Fruit fly (Drosophila melanogaster) whole organism, embryonic: Measurements from ENCODE around the gene CG9338.

Source experiments
- Atf3 ChIP-seq: fragments of 200-800 bp; sonication (Bioruptor generic); optimal IDR thresholded peaks from 3 replicates; lab custom pipeline; 2016; ENCODE audit warnings: missing biosample characterization, missing genetic modification characterization
- CG12155 ChIP-seq: fragments of 200-800 bp; sonication (Bioruptor generic); optimal IDR thresholded peaks from 3 replicates; lab custom pipeline; 2016; ENCODE audit warnings: missing biosample characterization, missing genetic modification characterization
- CG12769 ChIP-seq: fragments of 200-800 bp; sonication (Bioruptor generic); optimal IDR thresholded peaks from 2 replicates; lab custom pipeline; 2019; ENCODE audit warnings: missing biosample characterization, mild to moderate bottlenecking, missing genetic modification characterization, moderate library complexity
- CG13287 ChIP-seq: fragments of 200-800 bp; sonication (Bioruptor generic); IDR thresholded peaks from 2 replicates; pipeline ENCODE4 v1.3.6; 2022; ENCODE audit warnings: missing biosample characterization, missing genetic modification characterization; ENCODE audit not compliant: partially characterized antibody
- CG15269 ChIP-seq: fragments of 200-800 bp; sonication (Bioruptor generic); optimal IDR thresholded peaks from 2 replicates; lab custom pipeline; 2018; ENCODE audit warnings: missing biosample characterization, mild to moderate bottlenecking, missing genetic modification characterization, moderate library complexity
- CG1529 ChIP-seq: fragments of 200-800 bp; sonication (Bioruptor generic); optimal IDR thresholded peaks from 3 replicates; lab custom pipeline; 2018; ENCODE audit warnings: missing biosample characterization, missing genetic modification characterization
- CG15601 ChIP-seq: fragments of 200-800 bp; sonication (Bioruptor generic); optimal IDR thresholded peaks from 3 replicates; lab custom pipeline; 2019; ENCODE audit warnings: missing biosample characterization, mild to moderate bottlenecking, missing genetic modification characterization, moderate library complexity
- CG2120 ChIP-seq: fragments of 200-800 bp; sonication (Bioruptor generic); optimal IDR thresholded peaks from 3 replicates; lab custom pipeline; 2016; ENCODE audit warnings: missing biosample characterization, missing genetic modification characterization
- CG2199 ChIP-seq: fragments of 200-800 bp; sonication (Bioruptor generic); IDR thresholded peaks from 3 replicates; pipeline ENCODE4 v1.3.6; 2022; ENCODE audit warnings: missing biosample characterization, missing genetic modification characterization
- CG2712 ChIP-seq: fragments of 200-800 bp; optimal IDR thresholded peaks from 3 replicates; lab custom pipeline; 2019; ENCODE audit warnings: missing biosample characterization, mild to moderate bottlenecking, missing genetic modification characterization, moderate library complexity
- CG31441 ChIP-seq: fragments of 200-800 bp; sonication (Bioruptor generic); IDR thresholded peaks from 2 replicates; pipeline ENCODE4 v1.3.6; 2022; ENCODE audit warnings: missing biosample characterization, missing genetic modification characterization
- CG32772 ChIP-seq: fragments of 200-800 bp; sonication (Bioruptor generic); IDR thresholded peaks from 2 replicates; pipeline ENCODE4 v1.3.6; 2022; ENCODE audit warnings: missing biosample characterization, missing genetic modification characterization
- CG34376 ChIP-seq: fragments of 200-800 bp; sonication (Bioruptor generic); optimal IDR thresholded peaks from 2 replicates; lab custom pipeline; 2018; ENCODE audit warnings: missing biosample characterization, mild to moderate bottlenecking, missing genetic modification characterization
- CG4617 ChIP-seq: fragments of 200-800 bp; sonication (Bioruptor generic); optimal IDR thresholded peaks from 3 replicates; lab custom pipeline; 2016; ENCODE audit warnings: missing biosample characterization, missing genetic modification characterization, borderline replicate concordance
- CG6175 ChIP-seq: fragments of 200-800 bp; sonication (Bioruptor generic); IDR thresholded peaks from 3 replicates; pipeline ENCODE4 v1.3.6; 2022; ENCODE audit warnings: missing biosample characterization, missing genetic modification characterization
- CG8290 ChIP-seq, 3 experiments: fragments of 200-800 bp; sonication (Bioruptor generic); optimal IDR thresholded peaks; 2 replicates each; lab custom pipeline; 2016 to 2019; ENCODE audit warnings: missing biosample characterization in 3 of 3, missing genetic modification characterization in 3 of 3, mild to moderate bottlenecking in 2 of 3, moderate library complexity in 1 of 3
- CG9215 ChIP-seq: fragments of 200-800 bp; sonication (Bioruptor generic); IDR thresholded peaks from 2 replicates; pipeline ENCODE4 v1.3.6; 2022; ENCODE audit warnings: missing biosample characterization, missing genetic modification characterization
- D19A ChIP-seq: fragments of 200-800 bp; optimal IDR thresholded peaks from 3 replicates; lab custom pipeline; 2019; ENCODE audit warnings: missing biosample characterization, mild to moderate bottlenecking, missing genetic modification characterization, moderate library complexity
- Dp ChIP-seq: fragments of 200-800 bp; sonication (Bioruptor generic); optimal IDR thresholded peaks from 2 replicates; lab custom pipeline; 2018; ENCODE audit warnings: missing biosample characterization, mild to moderate bottlenecking, missing genetic modification characterization, moderate library complexity
- Elba2 ChIP-seq: fragments of 200-800 bp; sonication (Bioruptor generic); optimal IDR thresholded peaks from 3 replicates; lab custom pipeline; 2016; ENCODE audit warnings: missing biosample characterization, missing genetic modification characterization
- HLHmδ ChIP-seq: fragments of 200-800 bp; sonication (Bioruptor generic); optimal IDR thresholded peaks from 2 replicates; lab custom pipeline; 2018; ENCODE audit warnings: missing biosample characterization, mild to moderate bottlenecking, missing genetic modification characterization, moderate library complexity
- Hr51 ChIP-seq, 2 experiments: fragments of 200-800 bp; sonication (Bioruptor generic); optimal IDR thresholded peaks; 2 replicates in 1 of 2; 3 replicates in 1 of 2; lab custom pipeline; 2016 to 2018; ENCODE audit warnings: missing biosample characterization in 2 of 2, missing genetic modification characterization in 2 of 2, mild to moderate bottlenecking in 1 of 2, moderate library complexity in 1 of 2
- Hsf ChIP-seq: fragments of 200-800 bp; sonication (Bioruptor generic); optimal IDR thresholded peaks from 3 replicates; lab custom pipeline; 2016; ENCODE audit warnings: missing biosample characterization, missing genetic modification characterization
- Jarid2 ChIP-seq: fragments of 200-800 bp; sonication (Bioruptor generic); optimal IDR thresholded peaks from 3 replicates; lab custom pipeline; 2017; ENCODE audit warnings: mild to moderate bottlenecking, missing biosample characterization, missing genetic modification reagents, missing genetic modification characterization
- Med ChIP-seq: fragments of 200-800 bp; sonication (Bioruptor generic); peaks from one replicate; lab custom pipeline; 2016; ENCODE audit warnings: missing biosample characterization, missing genetic modification characterization, mild to moderate bottlenecking, inconsistent platforms, moderate library complexity
- NFAT ChIP-seq: fragments of 200-800 bp; sonication (Bioruptor generic); IDR thresholded peaks from 2 replicates; pipeline ENCODE4 v1.3.6; 2022; ENCODE audit warnings: missing biosample characterization, missing genetic modification characterization
- NK7.1 ChIP-seq: fragments of 200-800 bp; sonication (Bioruptor generic); optimal IDR thresholded peaks from 3 replicates; lab custom pipeline; 2016; ENCODE audit warnings: missing biosample characterization, missing genetic modification characterization
- NfI ChIP-seq: fragments of 200-800 bp; sonication (Bioruptor generic); optimal IDR thresholded peaks from 3 replicates; lab custom pipeline; 2018; ENCODE audit warnings: missing biosample characterization, mild to moderate bottlenecking, missing genetic modification characterization, moderate library complexity
- Oaz ChIP-seq: fragments of 200-800 bp; sonication (Bioruptor generic); IDR thresholded peaks from 2 replicates; pipeline ENCODE4 v1.3.6; 2022; ENCODE audit warnings: missing biosample characterization, missing genetic modification characterization
- Opbp ChIP-seq: fragments of 200-800 bp; sonication (Bioruptor generic); IDR thresholded peaks from 3 replicates; pipeline ENCODE4 v1.3.6; 2022; ENCODE audit warnings: missing biosample characterization, missing genetic modification characterization; ENCODE audit not compliant: partially characterized antibody
- Poxn ChIP-seq: fragments of 200-800 bp; sonication (Bioruptor generic); IDR thresholded peaks from 2 replicates; pipeline ENCODE4 v1.3.6; 2022; ENCODE audit warnings: missing biosample characterization, missing genetic modification characterization
- Stat92E ChIP-seq, 3 experiments: fragments of >200 bp in 2 of 3; fragments of 200-800 bp in 1 of 3; sonication (Bioruptor generic) in 1 of 3; optimal IDR thresholded peaks; 2 replicates each; lab custom pipeline; 2017 to 2019; ENCODE audit warnings: missing biosample characterization in 3 of 3, missing genetic modification characterization in 3 of 3, mild to moderate bottlenecking in 1 of 3, moderate library complexity in 1 of 3
- ato ChIP-seq: fragments of 200-800 bp; sonication (Bioruptor generic); IDR thresholded peaks from 2 replicates; pipeline ENCODE4 v1.3.6; 2022; ENCODE audit warnings: missing biosample characterization, missing genetic modification characterization; ENCODE audit not compliant: partially characterized antibody
- bcd ChIP-seq: fragments of 200-800 bp; sonication (Bioruptor generic); optimal IDR thresholded peaks from 2 replicates; lab custom pipeline; 2017; ENCODE audit warnings: missing biosample characterization, mild to moderate bottlenecking, missing genetic modification characterization
- chif ChIP-seq, 2 experiments: fragments of 200-800 bp; sonication (Bioruptor generic); optimal IDR thresholded peaks; 3 replicates each; lab custom pipeline; 2016; ENCODE audit warnings: missing biosample characterization in 2 of 2, missing genetic modification characterization in 2 of 2
- chm ChIP-seq: fragments of 200-800 bp; sonication (Bioruptor generic); IDR thresholded peaks from 2 replicates; pipeline ENCODE4 v1.3.6; 2022; ENCODE audit warnings: missing biosample characterization, missing genetic modification characterization
- gcm2 ChIP-seq: fragments of 200-800 bp; sonication (Bioruptor generic); optimal IDR thresholded peaks from 2 replicates; lab custom pipeline; 2016; ENCODE audit warnings: missing biosample characterization, missing genetic modification characterization
- gem ChIP-seq: fragments of 200-800 bp; sonication (Bioruptor generic); optimal IDR thresholded peaks from 2 replicates; lab custom pipeline; 2019; ENCODE audit warnings: missing biosample characterization, mild to moderate bottlenecking, missing genetic modification characterization, moderate library complexity
- grau ChIP-seq: fragments of 200-800 bp; optimal IDR thresholded peaks from 3 replicates; lab custom pipeline; 2019; ENCODE audit warnings: missing biosample characterization, mild to moderate bottlenecking, missing genetic modification characterization, moderate library complexity
- her ChIP-seq: fragments of 200-800 bp; sonication (Bioruptor generic); optimal IDR thresholded peaks from 2 replicates; lab custom pipeline; 2016; ENCODE audit warnings: missing biosample characterization, missing genetic modification characterization
- kay ChIP-seq: fragments of 200-800 bp; sonication (Bioruptor generic); optimal IDR thresholded peaks from 2 replicates; lab custom pipeline; 2016; ENCODE audit warnings: missing biosample characterization, missing genetic modification characterization
- sd ChIP-seq: fragments of 200-800 bp; sonication (Bioruptor generic); optimal IDR thresholded peaks from 3 replicates; lab custom pipeline; 2018; ENCODE audit warnings: missing biosample characterization, mild to moderate bottlenecking, missing genetic modification characterization, moderate library complexity
- sqz ChIP-seq: fragments of 200-800 bp; sonication (Bioruptor generic); optimal IDR thresholded peaks from 3 replicates; lab custom pipeline; 2018; ENCODE audit warnings: missing biosample characterization, mild to moderate bottlenecking, missing genetic modification characterization
- sr ChIP-seq: fragments of 200-800 bp; sonication (Bioruptor generic); IDR thresholded peaks from 3 replicates; pipeline ENCODE4 v1.3.6; 2022; ENCODE audit warnings: missing biosample characterization, missing genetic modification characterization
- stc ChIP-seq: fragments of 200-800 bp; sonication (Bioruptor generic); IDR thresholded peaks from 2 replicates; pipeline ENCODE4 v1.3.6; 2022; ENCODE audit warnings: missing biosample characterization, missing genetic modification characterization
- stwl ChIP-seq: fragments of 200-800 bp; sonication (Bioruptor generic); optimal IDR thresholded peaks from 3 replicates; lab custom pipeline; 2018; ENCODE audit warnings: missing biosample characterization, mild to moderate bottlenecking, missing genetic modification characterization, moderate library complexity
- z ChIP-seq: fragments of 200-800 bp; sonication (Bioruptor generic); IDR thresholded peaks from 3 replicates; pipeline ENCODE4 v1.3.6; 2022; ENCODE audit warnings: missing biosample characterization, missing genetic modification characterization

The CG9338 gene

DNA sequence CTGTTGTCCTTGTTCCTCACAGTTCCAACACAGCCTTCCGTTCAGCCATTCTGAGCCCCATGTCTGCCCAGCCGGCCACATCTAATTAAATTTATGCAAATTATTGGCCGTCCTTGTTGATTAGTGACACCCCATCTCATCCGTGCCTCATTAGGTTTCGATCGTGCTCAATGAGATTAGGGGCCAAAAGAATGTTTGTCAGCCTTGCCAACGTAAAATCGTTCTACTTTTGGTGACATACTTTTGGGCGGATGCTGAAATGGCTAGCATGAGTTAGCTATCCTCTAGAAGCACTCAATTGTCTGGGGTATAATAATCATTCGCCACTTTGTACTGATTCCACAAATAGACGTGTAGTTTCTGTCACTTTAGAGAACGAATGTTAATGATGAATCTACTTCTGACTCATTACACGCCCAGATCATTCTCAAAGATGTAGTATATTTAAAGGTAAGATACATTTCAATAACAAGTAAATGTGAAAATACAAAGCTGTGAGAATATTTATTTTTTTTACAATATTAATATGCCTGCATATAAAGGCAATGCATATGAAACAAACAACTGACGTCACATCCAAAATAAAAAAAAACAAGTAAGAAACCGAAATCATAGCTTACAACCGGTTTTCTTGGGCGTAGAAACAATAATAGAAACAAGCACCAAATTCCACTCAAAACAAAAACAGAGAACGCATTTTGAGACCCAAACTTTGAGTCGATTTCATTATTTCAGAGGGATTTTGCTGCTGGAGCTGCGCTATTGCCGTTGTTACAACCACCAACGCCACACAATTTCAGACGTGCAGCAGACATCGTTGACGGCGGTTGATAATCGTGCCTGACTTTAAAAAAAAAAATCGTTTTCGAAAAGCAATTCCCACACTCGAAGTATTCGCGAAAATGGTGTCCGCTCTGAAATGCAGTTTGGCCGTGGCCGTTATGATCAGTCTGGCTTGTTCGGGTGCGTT, 6.4 kb upstream of the CG9338 start, which contains the start of gene bero (continued):
- TF ChIP-seq NK7.1 (GFP tag; lab: Kevin White, UChicago) (no peak), CG34376 (GFP tag; lab: Kevin White, UChicago) (peak; percentile 21), Poxn (GFP tag; lab: Robert Waterston, UW) (no peak), sr (GFP tag; lab: Robert Waterston, UW) (peak; percentile 38; the same call in 1 of the 3 replicates), CG13287 (GFP tag; lab: Robert Waterston, UW) (no peak; the same call in 1 of the 2 replicates), CG2712 (tag; lab: Kevin White, UChicago) (peak; percentile 29), Atf3 (GFP tag; lab: Kevin White, UChicago) (no peak), stc (GFP tag; lab: Robert Waterston, UW) (peak; percentile 34; the same call in 1 of the 2 replicates), grau (tag; lab: Kevin White, UChicago) (no peak), CG6175 (GFP tag; lab: Robert Waterston, UW) (peak; percentile 64; the same call in 2 of the 3 replicates), chm (peak; percentile 56; the same call in 1 of the 2 replicates), HLHmδ (peak; percentile 7), stwl (tag; lab: Kevin White, UChicago) (peak; percentile 19), CG32772 (GFP tag; lab: Robert Waterston, UW) (no peak), chif (GFP tag; optimal IDR thresholded peaks at IDR 0.05; lab: Kevin White, UChicago) (no peak), her (GFP tag; lab: Kevin White, UChicago) (peak; percentile 14), CG2120 (no peak), z (GFP tag; lab: Robert Waterston, UW) (peak; percentile 95), sqz (GFP tag; lab: Kevin White, UChicago) (peak; percentile 73), CG15269 (tag; lab: Kevin White, UChicago) (peak; percentile 3), CG9215 (GFP tag; lab: Robert Waterston, UW) (peak; percentile 79), ato (GFP tag; lab: Robert Waterston, UW) (no peak), NfI (GFP tag; lab: Kevin White, UChicago) (no peak), CG8290 (GFP tag; optimal IDR thresholded peaks at IDR 0.05; lab: Kevin White, UChicago) (no peak), CG8290 (tag; optimal IDR thresholded peaks at IDR 0.05; lab: Kevin White, UChicago) (peak in 1 of 2 experiments; percentile 63), D19A (peak; percentile 19), CG12769 (tag; lab: Kevin White, UChicago) (peak; percentile 52), CG1529 (GFP tag; lab: Kevin White, UChicago) (no peak), bcd (GFP tag; lab: Kevin White, UChicago) (no peak), Med (peak; percentile 61), sd (peak; percentile 72), Dp (no peak), Elba2 (peak; percentile 72), CG12155 (GFP tag; lab: Kevin White, UChicago) (no peak), gcm2 (GFP tag; lab: Kevin White, UChicago) (no peak), Oaz (no peak), Jarid2 (peak; percentile 69), Opbp (GFP tag; lab: Robert Waterston, UW) (peak; percentile 29; the same call in 1 of the 3 replicates), CG2199 (GFP tag; lab: Robert Waterston, UW) (peak; percentile 65; the same call in 2 of the 3 replicates), CG15601 (tag; lab: Kevin White, UChicago) (peak; percentile 16), Hr51 (GFP tag; optimal IDR thresholded peaks at IDR 0.05; lab: Kevin White, UChicago) (peak in 1 of 2 experiments; percentile 13), kay (GFP tag; lab: Kevin White, UChicago) (peak; percentile 12), NFAT (GFP tag; lab: Robert Waterston, UW) (no peak), Stat92E (GFP tag; optimal IDR thresholded peaks at IDR 0.05; lab: Kevin White, UChicago) (peak in 1 of 3 experiments; percentile 20), CG31441 (GFP tag; lab: Robert Waterston, UW) (no peak), Hsf (no peak), gem (peak; percentile 3), CG4617 (GFP tag; lab: Kevin White, UChicago) (no peak)
